Fruit fly (Drosophila melanogaster) whole organism, embryonic: ENCODE data around the gene Tsp97E.

Experiments used
- Bgb ChIP-seq: fragments of 200-800 bp; sonication (Bioruptor generic); IDR thresholded peaks from 2 replicates; pipeline ENCODE4 v1.3.6; 2022; ENCODE audit warnings: missing biosample characterization, missing genetic modification characterization; ENCODE audit not compliant: partially characterized antibody
- BtbVII ChIP-seq: fragments of 200-800 bp; sonication (Bioruptor generic); optimal IDR thresholded peaks from 3 replicates; lab custom pipeline; 2017; ENCODE audit warnings: missing biosample characterization, mild to moderate bottlenecking, missing genetic modification characterization
- C15 ChIP-seq: fragments of 200-800 bp; sonication (Bioruptor generic); IDR thresholded peaks from 3 replicates; pipeline ENCODE4 v1.3.6; 2022; ENCODE audit warnings: missing biosample characterization, missing genetic modification characterization
- CG10267 ChIP-seq: fragments of 200-800 bp; sonication (Bioruptor generic); optimal IDR thresholded peaks from 2 replicates; lab custom pipeline; 2018; ENCODE audit warnings: missing biosample characterization, mild to moderate bottlenecking, missing genetic modification characterization, moderate library complexity
- CG12071 ChIP-seq: fragments of 200-800 bp; sonication (Bioruptor generic); optimal IDR thresholded peaks from 3 replicates; lab custom pipeline; 2018; ENCODE audit warnings: missing biosample characterization, mild to moderate bottlenecking, missing genetic modification characterization
- CG12104 ChIP-seq: fragments of 200-800 bp; sonication (Bioruptor generic); optimal IDR thresholded peaks from 3 replicates; lab custom pipeline; 2016; ENCODE audit warnings: missing biosample characterization, missing genetic modification characterization
- CG12155 ChIP-seq: fragments of 200-800 bp; sonication (Bioruptor generic); optimal IDR thresholded peaks from 3 replicates; lab custom pipeline; 2016; ENCODE audit warnings: missing biosample characterization, missing genetic modification characterization
- CG1233 ChIP-seq: fragments of 200-800 bp; sonication (Bioruptor generic); optimal IDR thresholded peaks from 4 replicates; lab custom pipeline; 2018; ENCODE audit warnings: missing biosample characterization, mild to moderate bottlenecking, missing genetic modification characterization
- CG12391 ChIP-seq: fragments of 200-800 bp; sonication (Bioruptor generic); optimal IDR thresholded peaks from 3 replicates; lab custom pipeline; 2018; ENCODE audit warnings: missing biosample characterization, mild to moderate bottlenecking, missing genetic modification characterization, moderate library complexity
- CG15011 ChIP-seq: fragments of 200-800 bp; sonication (Bioruptor generic); optimal IDR thresholded peaks from 3 replicates; lab custom pipeline; 2018; ENCODE audit warnings: missing biosample characterization, mild to moderate bottlenecking, missing genetic modification characterization
- CG16779 ChIP-seq: fragments of 200-800 bp; sonication (Bioruptor generic); IDR thresholded peaks from 2 replicates; pipeline ENCODE4 v1.3.6; 2022; ENCODE audit warnings: missing biosample characterization, missing genetic modification characterization
- CG17612 ChIP-seq: fragments of 200-800 bp; sonication (Bioruptor generic); IDR thresholded peaks from 2 replicates; pipeline ENCODE4 v1.3.6; 2022; ENCODE audit warnings: missing biosample characterization, missing genetic modification characterization
- CG18476 ChIP-seq: fragments of 200-800 bp; sonication (Bioruptor generic); optimal IDR thresholded peaks from 2 replicates; lab custom pipeline; 2016; ENCODE audit warnings: missing biosample characterization, mild to moderate bottlenecking, missing genetic modification characterization
- CG2120 ChIP-seq: fragments of 200-800 bp; sonication (Bioruptor generic); optimal IDR thresholded peaks from 3 replicates; lab custom pipeline; 2016; ENCODE audit warnings: missing biosample characterization, missing genetic modification characterization
- CG2712 ChIP-seq: fragments of 200-800 bp; optimal IDR thresholded peaks from 3 replicates; lab custom pipeline; 2019; ENCODE audit warnings: missing biosample characterization, mild to moderate bottlenecking, missing genetic modification characterization, moderate library complexity
- CG4282 ChIP-seq: fragments of 200-800 bp; sonication (Bioruptor generic); optimal IDR thresholded peaks from 2 replicates; lab custom pipeline; 2016; ENCODE audit warnings: missing biosample characterization, missing genetic modification characterization
- CG6683 ChIP-seq: fragments of 200-800 bp; sonication (Bioruptor generic); optimal IDR thresholded peaks from 2 replicates; lab custom pipeline; 2017; ENCODE audit warnings: missing biosample characterization, mild to moderate bottlenecking, missing genetic modification characterization, missing genetic modification reagents
- CG7556 ChIP-seq: fragments of 200-800 bp; sonication (Bioruptor generic); optimal IDR thresholded peaks from 2 replicates; lab custom pipeline; 2017; ENCODE audit warnings: missing biosample characterization, mild to moderate bottlenecking, missing genetic modification characterization
- CG7928 ChIP-seq: fragments of 200-800 bp; sonication (Bioruptor generic); optimal IDR thresholded peaks from 2 replicates; lab custom pipeline; 2017; ENCODE audit warnings: missing biosample characterization, mild to moderate bottlenecking, missing genetic modification characterization
- CG8765 ChIP-seq: fragments of 200-800 bp; sonication (Bioruptor generic); IDR thresholded peaks from 2 replicates; pipeline ENCODE4 v1.3.6; 2022; ENCODE audit warnings: missing biosample characterization, missing genetic modification characterization
- CG9215 ChIP-seq: fragments of 200-800 bp; sonication (Bioruptor generic); IDR thresholded peaks from 2 replicates; pipeline ENCODE4 v1.3.6; 2022; ENCODE audit warnings: missing biosample characterization, missing genetic modification characterization
- Deaf1 ChIP-seq: fragments of 200-800 bp; optimal IDR thresholded peaks from 3 replicates; lab custom pipeline; 2019; ENCODE audit warnings: missing biosample characterization, mild to moderate bottlenecking, missing genetic modification characterization, moderate library complexity
- Drgx ChIP-seq: fragments of 200-800 bp; sonication (Bioruptor generic); IDR thresholded peaks from 2 replicates; pipeline ENCODE4 v1.3.6; 2022; ENCODE audit warnings: missing biosample characterization, missing genetic modification characterization
- Eip74EF ChIP-seq, 2 experiments: fragments of 200-800 bp in 1 of 2; fragments of >200 bp in 1 of 2; sonication (Bioruptor generic) in 1 of 2; optimal IDR thresholded peaks; 2 replicates each; lab custom pipeline; 2017 to 2019; ENCODE audit warnings: missing biosample characterization in 2 of 2, missing genetic modification characterization in 2 of 2, mild to moderate bottlenecking in 1 of 2, moderate library complexity in 1 of 2
- Ets97D ChIP-seq: fragments of 200-800 bp; sonication (Bioruptor generic); optimal IDR thresholded peaks from 3 replicates; lab custom pipeline; 2016; ENCODE audit warnings: missing biosample characterization, missing genetic modification characterization
- Fer3 ChIP-seq: fragments of 200-800 bp; sonication (Bioruptor generic); optimal IDR thresholded peaks from 2 replicates; lab custom pipeline; 2018; ENCODE audit warnings: missing biosample characterization, mild to moderate bottlenecking, missing genetic modification characterization, moderate library complexity
- HLH4C ChIP-seq: fragments of 200-800 bp; sonication (Bioruptor generic); IDR thresholded peaks from 3 replicates; pipeline ENCODE4 v1.3.6; 2022; ENCODE audit warnings: missing biosample characterization, missing genetic modification characterization; ENCODE audit not compliant: partially characterized antibody
- HmgZ ChIP-seq: fragments of 200-800 bp; sonication (Bioruptor generic); optimal IDR thresholded peaks from 2 replicates; lab custom pipeline; 2018; ENCODE audit warnings: missing biosample characterization, mild to moderate bottlenecking, missing genetic modification characterization
- Hr51 ChIP-seq, 2 experiments: fragments of 200-800 bp; sonication (Bioruptor generic); optimal IDR thresholded peaks; 2 replicates in 1 of 2; 3 replicates in 1 of 2; lab custom pipeline; 2016 to 2018; ENCODE audit warnings: missing biosample characterization in 2 of 2, missing genetic modification characterization in 2 of 2, mild to moderate bottlenecking in 1 of 2, moderate library complexity in 1 of 2
- Lim3 ChIP-seq: fragments of 200-800 bp; sonication (Bioruptor generic); IDR thresholded peaks from 2 replicates; pipeline ENCODE4 v1.3.6; 2022; ENCODE audit warnings: missing biosample characterization, missing genetic modification characterization
- MESR4 ChIP-seq: fragments of 200-800 bp; sonication (Bioruptor generic); optimal IDR thresholded peaks from 2 replicates; lab custom pipeline; 2018; ENCODE audit warnings: missing biosample characterization, mild to moderate bottlenecking, missing genetic modification characterization, moderate library complexity
- Med ChIP-seq: fragments of 200-800 bp; sonication (Bioruptor generic); peaks from one replicate; lab custom pipeline; 2016; ENCODE audit warnings: missing biosample characterization, missing genetic modification characterization, mild to moderate bottlenecking, inconsistent platforms, moderate library complexity
- Myb ChIP-seq: fragments of 200-800 bp; sonication (Bioruptor generic); optimal IDR thresholded peaks from 2 replicates; lab custom pipeline; 2016; ENCODE audit warnings: missing biosample characterization, missing genetic modification characterization
- ara ChIP-seq: fragments of 200-800 bp; sonication (Bioruptor generic); IDR thresholded peaks from 2 replicates; pipeline ENCODE4 v1.3.6; 2022; ENCODE audit warnings: missing biosample characterization, missing genetic modification characterization
- cas ChIP-seq: fragments of 200-800 bp; sonication (Bioruptor generic); IDR thresholded peaks from 2 replicates; pipeline ENCODE4 v1.3.6; 2022; ENCODE audit warnings: missing biosample characterization, missing genetic modification characterization
- crc ChIP-seq: fragments of 200-800 bp; sonication (Bioruptor generic); optimal IDR thresholded peaks from 2 replicates; lab custom pipeline; 2016; ENCODE audit warnings: missing biosample characterization, missing genetic modification characterization
- crp ChIP-seq, 2 experiments: fragments of 200-800 bp; sonication (Bioruptor generic); optimal IDR thresholded peaks; 2 replicates in 1 of 2; 3 replicates in 1 of 2; lab custom pipeline; 2017; ENCODE audit warnings: missing biosample characterization in 2 of 2, missing genetic modification characterization in 2 of 2, mild to moderate bottlenecking in 1 of 2, moderate library complexity in 1 of 2
- ems ChIP-seq: fragments of 200-800 bp; sonication (Bioruptor generic); optimal IDR thresholded peaks from 3 replicates; lab custom pipeline; 2016; ENCODE audit warnings: missing biosample characterization, missing genetic modification characterization
- en ChIP-seq: fragments of 200-800 bp; sonication (Bioruptor generic); optimal IDR thresholded peaks from 2 replicates; lab custom pipeline; 2016; ENCODE audit warnings: missing biosample characterization, missing genetic modification characterization
- gcm2 ChIP-seq: fragments of 200-800 bp; sonication (Bioruptor generic); optimal IDR thresholded peaks from 2 replicates; lab custom pipeline; 2016; ENCODE audit warnings: missing biosample characterization, missing genetic modification characterization
- her ChIP-seq: fragments of 200-800 bp; sonication (Bioruptor generic); optimal IDR thresholded peaks from 2 replicates; lab custom pipeline; 2016; ENCODE audit warnings: missing biosample characterization, missing genetic modification characterization
- lilli ChIP-seq: fragments of 200-800 bp; sonication (Bioruptor generic); optimal IDR thresholded peaks from 3 replicates; lab custom pipeline; 2016; ENCODE audit warnings: missing biosample characterization, missing genetic modification characterization
- lov ChIP-seq, 2 experiments: fragments of 200-800 bp in 1 of 2; fragments of >200 bp in 1 of 2; sonication (Bioruptor generic) in 1 of 2; IDR thresholded peaks in 1 of 2; optimal IDR thresholded peaks in 1 of 2; 2 replicates in 1 of 2; 3 replicates in 1 of 2; pipeline versions ENCODE4 v1.3.6 to Lab custom; 2017 to 2022; ENCODE audit warnings: missing biosample characterization in 1 of 2, missing genetic modification characterization in 1 of 2
- mirr ChIP-seq: fragments of 200-800 bp; sonication (Bioruptor generic); optimal IDR thresholded peaks from 3 replicates; lab custom pipeline; 2018; ENCODE audit warnings: missing biosample characterization, mild to moderate bottlenecking, missing genetic modification characterization
- psq ChIP-seq: fragments of 200-800 bp; sonication (Bioruptor generic); optimal IDR thresholded peaks from 2 replicates; lab custom pipeline; 2017; ENCODE audit warnings: missing biosample characterization, missing genetic modification characterization
- scrt ChIP-seq: fragments of 200-800 bp; sonication (Bioruptor generic); optimal IDR thresholded peaks from 2 replicates; lab custom pipeline; 2018; ENCODE audit warnings: missing biosample characterization, mild to moderate bottlenecking, missing genetic modification characterization, moderate library complexity
- tgo ChIP-seq: fragments of 200-800 bp; sonication (Bioruptor generic); IDR thresholded peaks from 3 replicates; pipeline ENCODE4 v1.3.6; 2022; ENCODE audit warnings: missing biosample characterization, missing genetic modification characterization
- ttk ChIP-seq: fragments of 200-800 bp; sonication (Bioruptor generic); IDR thresholded peaks from 2 replicates; pipeline ENCODE4 v2.1.2; 2022; ENCODE audit warnings: missing biosample characterization, missing genetic modification characterization
- unc-4 ChIP-seq: fragments of 200-800 bp; sonication (Bioruptor generic); IDR thresholded peaks from 2 replicates; pipeline ENCODE4 v1.3.6; 2022; ENCODE audit warnings: missing biosample characterization, missing genetic modification characterization; ENCODE audit not compliant: partially characterized antibody

Gene Tsp97E

dm6 chr3R:26915463-26915925 is 49.1 kb downstream of the Tsp97E start, which contains the start of gene CG46339 (continued):
- TF ChIP-seq CG2120: peak; percentile 54
- peak; percentile 76 for TF ChIP-seq her (GFP tag; lab: Kevin White, UChicago)
- no peak for TF ChIP-seq gcm2
- peak; percentile 54 for TF ChIP-seq CG15011 (GFP tag; lab: Kevin White, UChicago)
- peak; percentile 26 for TF ChIP-seq CG1233
- peak; percentile 23 for TF ChIP-seq Ets97D (GFP tag; lab: Kevin White, UChicago)
- no peak for TF ChIP-seq Eip74EF (GFP tag; optimal IDR thresholded peaks at IDR 0.05; lab: Kevin White, UChicago)
- TF ChIP-seq CG6683 (GFP tag; lab: Kevin White, UChicago): peak; percentile 78
- peak in 1 of 2 experiments; percentile 25 for TF ChIP-seq Hr51 (GFP tag; optimal IDR thresholded peaks at IDR 0.05; lab: Kevin White, UChicago)
- TF ChIP-seq CG7556 (GFP tag; lab: Kevin White, UChicago): peak; percentile 35
- peak; percentile 73 for TF ChIP-seq Deaf1 (tag; lab: Kevin White, UChicago)
- TF ChIP-seq CG12071 (GFP tag; lab: Kevin White, UChicago): peak; percentile 75
- peak; percentile 77 for TF ChIP-seq scrt (GFP tag; lab: Kevin White, UChicago)
- 0 out of 2 replicates have a peak, but pooled peaks have one; percentile 36 for TF ChIP-seq cas
- TF ChIP-seq BtbVII (GFP tag; lab: Kevin White, UChicago): peak; percentile 80
- TF ChIP-seq CG10267: peak; percentile 65
- peak; percentile 33 for TF ChIP-seq MESR4 (GFP tag; lab: Kevin White, UChicago)
- TF ChIP-seq Fer3: peak; percentile 54
- TF ChIP-seq ara: peak; percentile 60
- no peak for TF ChIP-seq CG8765 (GFP tag; lab: Robert Waterston, UW)
- peak; percentile 12 for TF ChIP-seq ems (GFP tag; lab: Kevin White, UChicago)
- peak; percentile 53 for TF ChIP-seq CG4282
- TF ChIP-seq CG12391 (tag; lab: Kevin White, UChicago): peak; percentile 17
- TF ChIP-seq CG17612 (GFP tag; lab: Robert Waterston, UW): no peak
- TF ChIP-seq unc-4 (GFP tag; lab: Robert Waterston, UW): 0 out of 2 replicates have a peak, but pooled peaks have one; percentile 32
- TF ChIP-seq en (GFP tag; lab: Kevin White, UChicago): no peak
- TF ChIP-seq CG12104 (GFP tag; lab: Kevin White, UChicago): no peak
- peak; percentile 53 for TF ChIP-seq CG2712 (tag; lab: Kevin White, UChicago)
- peak; percentile 36; the same call in 1 of the 3 replicates for TF ChIP-seq HLH4C (GFP tag; lab: Robert Waterston, UW)
- no peak for TF ChIP-seq crc (GFP tag; lab: Kevin White, UChicago)
- TF ChIP-seq ttk (GFP tag; lab: Robert Waterston, UW): no peak
- 0 out of 2 replicates have a peak, but pooled peaks have one; percentile 65 for TF ChIP-seq CG16779 (GFP tag; lab: Robert Waterston, UW)
- TF ChIP-seq psq (GFP tag; lab: Kevin White, UChicago): no peak
- peak; percentile 85 for TF ChIP-seq HmgZ (tag; lab: Kevin White, UChicago)
- peak; percentile 43; the same call in 1 of the 3 replicates for TF ChIP-seq tgo (GFP tag; lab: Robert Waterston, UW)
- TF ChIP-seq lilli: peak; percentile 47
- no peak for TF ChIP-seq CG12155 (GFP tag; lab: Kevin White, UChicago)
- TF ChIP-seq lov (optimal IDR thresholded peaks at IDR 0.05; lab: Kevin White, UChicago): no peak
- 0 out of 3 replicates have a peak, but pooled peaks have one; percentile 47 for TF ChIP-seq lov (GFP tag; IDR thresholded peaks at IDR 0.05; lab: Robert Waterston, UW)
- TF ChIP-seq Drgx (GFP tag; lab: Robert Waterston, UW): peak; percentile 53
- no peak for TF ChIP-seq CG9215 (GFP tag; lab: Robert Waterston, UW)
- peak; percentile 91 for TF ChIP-seq mirr (GFP tag; lab: Kevin White, UChicago)
- TF ChIP-seq CG7928 (GFP tag; lab: Kevin White, UChicago): no peak
- peak; percentile 95 for TF ChIP-seq Med (GFP tag; lab: Kevin White, UChicago)
- peak; percentile 31 for TF ChIP-seq CG18476 (GFP tag; lab: Kevin White, UChicago)
- no peak for TF ChIP-seq crp (GFP tag; optimal IDR thresholded peaks at IDR 0.05; lab: Kevin White, UChicago)
- no peak for TF ChIP-seq C15 (GFP tag; lab: Robert Waterston, UW)
- peak; percentile 21 for TF ChIP-seq Myb
- no peak for TF ChIP-seq Lim3 (GFP tag; lab: Robert Waterston, UW)
- TF ChIP-seq Bgb (GFP tag; lab: Robert Waterston, UW): peak; percentile 69; the same call in 1 of the 2 replicates
